Worm (Caenorhabditis elegans): ENCODE measurements around the gene srab-10.

The srab-10 gene

DNA sequence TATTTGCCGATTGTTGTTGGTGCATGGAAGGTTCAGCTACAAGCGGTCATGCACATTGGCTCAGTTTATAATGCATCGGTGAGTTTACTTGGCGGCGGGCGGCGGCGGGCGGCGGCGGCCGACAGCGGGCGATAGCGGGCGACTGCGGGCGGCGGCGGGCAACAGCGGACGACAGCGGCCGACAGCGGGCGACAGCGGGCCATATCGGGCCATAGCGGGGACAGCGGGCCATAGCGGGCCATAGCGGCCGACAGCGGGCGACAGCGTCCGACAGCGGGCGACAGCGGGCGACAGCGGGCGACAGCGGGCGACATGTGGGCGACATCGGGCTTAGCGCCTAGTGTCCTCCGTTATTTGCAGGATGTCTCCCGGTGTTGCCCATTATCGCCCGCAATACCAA is 12.3 kb downstream of the srab-10 start:
- no peak for TF ChIP-seq drap-1 (GFP tag; optimal IDR thresholded peaks at IDR 0.05)
- TF ChIP-seq lin-32 (GFP tag; optimal IDR thresholded peaks at IDR 0.05): no peak
- no peak for TF ChIP-seq unc-39 (tag; optimal IDR thresholded peaks at IDR 0.05)
- peak; percentile 34 for TF ChIP-seq mls-2 (tag; optimal IDR thresholded peaks at IDR 0.05)

DNA sequence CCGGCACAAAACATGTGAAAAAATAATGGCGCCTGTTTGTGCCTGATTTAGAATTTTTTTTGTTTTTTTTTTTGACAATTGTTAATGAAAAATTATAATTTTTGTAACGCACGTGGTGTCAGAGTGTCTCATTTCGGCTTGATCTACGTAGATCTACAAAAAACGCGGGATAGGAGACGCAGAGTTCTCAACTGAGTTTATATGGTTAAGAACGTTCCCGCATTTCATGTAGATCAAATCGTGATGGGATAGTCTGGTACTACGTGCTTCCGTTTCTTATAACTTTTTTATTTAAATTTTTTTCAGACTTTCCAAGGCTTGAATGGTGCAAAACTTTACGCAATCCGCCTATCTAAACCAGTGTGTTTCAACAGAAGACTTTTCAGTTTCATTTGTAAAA is 15.6 kb downstream of the srab-10 start, which contains the start of gene tat-6:
TSS of gene tat-6 (plus strand) at position 301 of the 400 bp plus-strand sequence.
- TF ChIP-seq elt-1 (tag; optimal IDR thresholded peaks at IDR 0.05; ENCODE audit: borderline replicate concordance, insufficient read depth): no peak
- no peak for TF ChIP-seq nhr-237 (tag; optimal IDR thresholded peaks at IDR 0.05)
- TF ChIP-seq unc-39 (tag; optimal IDR thresholded peaks at IDR 0.05): no peak
- no peak for TF ChIP-seq hlh-1 (tag; optimal IDR thresholded peaks at IDR 0.05)
- TF ChIP-seq snpc-4 (tag; optimal IDR thresholded peaks at IDR 0.05): no peak
- TF ChIP-seq sptf-1 (tag; optimal IDR thresholded peaks at IDR 0.05): no peak
- TF ChIP-seq nhr-28 (tag; optimal IDR thresholded peaks at IDR 0.05): no peak
- TF ChIP-seq lin-13 (tag; optimal IDR thresholded peaks at IDR 0.05): no peak
- no peak for TF ChIP-seq nhr-12 (tag; optimal IDR thresholded peaks at IDR 0.05)
- no peak for TF ChIP-seq nhr-2 (tag; optimal IDR thresholded peaks at IDR 0.05)
- no peak for TF ChIP-seq drap-1 (GFP tag; optimal IDR thresholded peaks at IDR 0.05)
- TF ChIP-seq unc-62 (GFP tag; optimal IDR thresholded peaks at IDR 0.05): no peak
- no peak for TF ChIP-seq elt-3 (tag; optimal IDR thresholded peaks at IDR 0.05)
- no peak for TF ChIP-seq ceh-83 (GFP tag; optimal IDR thresholded peaks at IDR 0.05)

DNA sequence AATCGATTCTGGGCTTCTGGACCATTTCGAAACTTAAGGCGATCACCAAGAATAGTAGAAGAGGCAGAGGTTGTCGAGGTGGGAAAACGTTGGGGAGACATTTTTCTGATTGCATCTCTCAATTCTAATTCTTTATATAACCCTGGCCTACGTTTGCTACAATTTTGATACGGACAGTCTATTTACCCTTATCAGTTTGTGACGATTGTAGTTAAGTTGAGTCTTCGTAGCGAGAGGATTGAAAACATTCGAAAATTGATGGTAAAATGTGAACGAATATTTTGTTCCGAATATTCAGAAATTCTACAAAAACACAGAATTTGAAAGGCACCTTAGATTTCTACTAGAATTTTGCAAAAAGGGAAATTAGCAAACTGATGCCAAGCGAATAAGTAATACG is 16.7 kb downstream of the srab-10 start, which contains the start of gene Y73C8C.10:
TSS of gene Y73C8C.10 (minus strand) at position 101 of the 400 bp plus-strand sequence.
- TF ChIP-seq mep-1 (tag; optimal IDR thresholded peaks at IDR 0.05) (no peak), sem-2 (GFP tag; optimal IDR thresholded peaks at IDR 0.05) (no peak), lin-13 (tag; optimal IDR thresholded peaks at IDR 0.05) (no peak), M03D4.4 (tag; optimal IDR thresholded peaks at IDR 0.05) (no peak), ceh-83 (GFP tag; optimal IDR thresholded peaks at IDR 0.05) (no peak), unc-120 (tag; optimal IDR thresholded peaks at IDR 0.05; ENCODE audit: poor library complexity, severe bottlenecking) (no peak), hlh-1 (tag; optimal IDR thresholded peaks at IDR 0.05) (no peak), ham-2 (GFP tag; optimal IDR thresholded peaks at IDR 0.05) (no peak), pha-4 (tag; optimal IDR thresholded peaks at IDR 0.05) (no peak), elt-3 (tag; optimal IDR thresholded peaks at IDR 0.05) (no peak), mls-2 (tag; optimal IDR thresholded peaks at IDR 0.05) (no peak), unc-62 (GFP tag; optimal IDR thresholded peaks at IDR 0.05) (no peak), ztf-11 (tag; optimal IDR thresholded peaks at IDR 0.05) (no peak), nhr-12 (tag; optimal IDR thresholded peaks at IDR 0.05) (no peak), elt-1 (tag; optimal IDR thresholded peaks at IDR 0.05; ENCODE audit: borderline replicate concordance, insufficient read depth) (no peak), tbx-8 (GFP tag; optimal IDR thresholded peaks at IDR 0.05) (no peak), nhr-28 (tag; optimal IDR thresholded peaks at IDR 0.05) (no peak), ceh-43 (GFP tag; optimal IDR thresholded peaks at IDR 0.05) (no peak)

DNA sequence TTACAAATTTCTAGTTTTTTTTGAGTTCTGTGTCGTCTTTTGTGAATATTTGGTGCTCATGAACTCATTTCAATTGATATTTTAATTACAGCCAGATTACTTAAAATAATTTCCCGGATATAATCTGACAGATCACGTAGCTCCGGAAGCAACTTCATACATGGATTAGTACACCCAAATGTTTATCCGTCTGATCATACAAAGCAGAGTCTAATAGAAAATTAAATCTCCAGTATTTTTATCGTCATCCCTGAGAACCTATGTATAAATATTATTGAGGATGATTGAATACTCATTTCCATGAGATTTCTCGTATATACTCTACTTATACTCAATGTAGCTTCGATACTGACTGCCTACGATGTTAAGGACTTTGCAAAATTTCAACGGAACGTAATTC is 19.5 kb downstream of the srab-10 start, which contains the start of gene Y73C8C.12:
TSS of gene Y73C8C.12 (plus strand) at position 301 of the 400 bp plus-strand sequence.
- TF ChIP-seq snpc-4 (tag; optimal IDR thresholded peaks at IDR 0.05) (no peak), hlh-1 (tag; optimal IDR thresholded peaks at IDR 0.05) (no peak), nhr-237 (tag; optimal IDR thresholded peaks at IDR 0.05) (no peak), zip-8 (tag; optimal IDR thresholded peaks at IDR 0.05) (no peak)

DNA sequence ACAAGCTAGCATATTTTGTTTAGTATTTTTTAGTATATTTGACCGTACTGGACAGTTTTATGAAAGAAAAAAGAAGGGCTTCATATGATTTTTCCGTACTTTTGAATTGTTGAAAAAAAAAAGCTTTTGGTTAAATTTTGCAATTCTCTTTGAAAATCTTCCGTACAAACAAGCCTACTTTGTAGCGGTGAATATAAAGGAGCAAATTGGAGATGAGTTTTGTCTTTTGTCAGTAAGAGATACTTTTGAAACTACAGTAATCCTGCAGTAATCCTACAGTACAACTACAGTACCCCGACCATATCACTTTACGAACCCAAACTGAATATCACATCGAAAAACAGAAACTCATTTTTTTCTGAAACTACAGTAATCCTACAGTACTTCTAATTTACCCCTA is 22.0 kb downstream of the srab-10 start:
- TF ChIP-seq drap-1 (GFP tag; optimal IDR thresholded peaks at IDR 0.05) (no peak), nhr-12 (tag; optimal IDR thresholded peaks at IDR 0.05) (no peak), bed-3 (GFP tag; optimal IDR thresholded peaks at IDR 0.05) (no peak), ceh-83 (GFP tag; optimal IDR thresholded peaks at IDR 0.05) (no peak), ceh-39 (tag; optimal IDR thresholded peaks at IDR 0.05) (no peak), tbx-8 (GFP tag; optimal IDR thresholded peaks at IDR 0.05) (no peak), nhr-76 (tag; optimal IDR thresholded peaks at IDR 0.05) (no peak), sptf-1 (tag; optimal IDR thresholded peaks at IDR 0.05) (no peak), zip-8 (tag; optimal IDR thresholded peaks at IDR 0.05) (no peak), lsy-2 (tag; optimal IDR thresholded peaks at IDR 0.05) (no peak)

DNA sequence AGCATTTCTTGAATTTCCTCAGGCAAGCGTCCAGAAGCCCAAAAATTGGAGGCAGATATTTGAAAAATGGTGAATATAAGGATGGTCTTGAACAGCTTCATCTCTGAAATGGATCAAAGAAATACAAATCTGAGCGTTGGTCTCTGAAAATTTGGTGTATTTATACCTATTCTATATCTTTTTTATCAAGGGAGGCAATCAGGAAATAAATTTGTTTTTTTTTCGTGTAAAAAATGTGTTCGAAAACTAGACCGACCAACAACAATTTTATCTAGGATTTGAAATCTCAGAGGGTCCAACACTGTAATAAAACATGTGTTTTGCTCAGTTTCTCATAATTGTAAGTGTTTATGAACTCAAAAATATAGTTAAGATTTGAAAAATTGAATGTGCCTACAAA is 22.7 kb downstream of the srab-10 start, which contains the start of gene srt-56:
TSS of gene srt-56 (minus strand) at position 101 of the 400 bp plus-strand sequence.
- TF ChIP-seq unc-39 (tag; optimal IDR thresholded peaks at IDR 0.05): no peak
- TF ChIP-seq bed-3 (GFP tag; optimal IDR thresholded peaks at IDR 0.05): no peak
- TF ChIP-seq zip-8 (tag; optimal IDR thresholded peaks at IDR 0.05): no peak
- TF ChIP-seq ceh-39 (tag; optimal IDR thresholded peaks at IDR 0.05): no peak
- TF ChIP-seq ceh-83 (GFP tag; optimal IDR thresholded peaks at IDR 0.05): no peak
- no peak for TF ChIP-seq cnd-1 (tag; optimal IDR thresholded peaks at IDR 0.05)
- no peak for TF ChIP-seq nhr-28 (tag; optimal IDR thresholded peaks at IDR 0.05)
- no peak for TF ChIP-seq ham-2 (GFP tag; optimal IDR thresholded peaks at IDR 0.05)
- TF ChIP-seq lsy-2 (tag; optimal IDR thresholded peaks at IDR 0.05): no peak
- TF ChIP-seq blmp-1 (tag; optimal IDR thresholded peaks at IDR 0.05): no peak
- TF ChIP-seq ztf-11 (tag; optimal IDR thresholded peaks at IDR 0.05): no peak
- TF ChIP-seq nhr-12 (tag; optimal IDR thresholded peaks at IDR 0.05): no peak
- no peak for TF ChIP-seq mab-5 (tag; optimal IDR thresholded peaks at IDR 0.05)
- TF ChIP-seq tbx-8 (GFP tag; optimal IDR thresholded peaks at IDR 0.05): no peak
- no peak for TF ChIP-seq lin-32 (GFP tag; optimal IDR thresholded peaks at IDR 0.05)
- no peak for TF ChIP-seq ces-1 (GFP tag; optimal IDR thresholded peaks at IDR 0.05)
